Worm (Caenorhabditis elegans) whole organism, L3 larva: ENCODE measurements around the gene srd-43.

Source experiments
- ZK546.5 ChIP-seq: sonication (generic microtip); optimal IDR thresholded peaks from 2 replicates; lab custom pipeline; 2017; ENCODE audit warnings: missing biosample characterization, missing genetic modification characterization
- aly-2 ChIP-seq: fragments of 150-350 bp; optimal IDR thresholded peaks from 2 replicates; lab custom pipeline; 2014; ENCODE audit warnings: missing biosample characterization, missing genetic modification characterization
- elt-1 ChIP-seq: fragments of 150-350 bp; optimal IDR thresholded peaks from 2 replicates; lab custom pipeline; 2014; ENCODE audit warnings: missing biosample characterization, missing genetic modification characterization
- ztf-11 ChIP-seq: fragments of 150-350 bp; optimal IDR thresholded peaks from 2 replicates; lab custom pipeline; 2014; ENCODE audit warnings: missing biosample characterization, missing genetic modification characterization

DNA sequence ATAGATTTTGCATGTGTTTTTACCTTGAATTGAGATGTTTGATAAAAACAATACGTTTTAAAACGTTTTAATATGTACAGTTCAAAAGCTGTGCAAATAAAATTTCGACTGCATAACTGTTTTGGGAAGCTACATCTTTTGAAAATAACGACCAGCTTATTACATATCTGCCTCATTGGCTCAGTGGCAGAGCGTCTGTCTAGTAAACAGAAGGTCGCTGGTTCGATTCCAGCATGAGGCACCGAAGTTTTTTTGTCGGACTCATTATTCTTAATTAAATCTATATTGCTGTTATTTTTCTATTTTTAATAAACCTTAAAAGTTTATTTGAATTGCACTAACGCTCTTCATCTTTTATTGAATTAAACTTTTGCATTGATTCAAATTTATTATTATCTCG lies 12.6 kb downstream of the srd-43 start:
- TF ChIP-seq ZK546.5 (no peak), ztf-11 (tag; lab: Kevin White, UChicago) (no peak), elt-1 (tag; lab: Kevin White, UChicago) (no peak), aly-2 (no peak)
